Worm (Caenorhabditis elegans) whole organism, L2 larva: ENCODE data around the gene Y44A6D.7.
A peak's percentile ranks its signal among the peaks of the same experiment; 100 is the strongest.

Experiments
- C34F6.9 ChIP-seq: fragments of 150-350 bp; optimal IDR thresholded peaks from 2 replicates; lab custom pipeline; 2014; ENCODE audit warnings: missing biosample characterization, missing genetic modification characterization
- F13H6.1 ChIP-seq: sonication (generic microtip); optimal IDR thresholded peaks from 2 replicates; lab custom pipeline; 2016; ENCODE audit warnings: missing genetic modification characterization, missing compliant biosample characterization
- R02D3.7 ChIP-seq: fragments of 150-350 bp; optimal IDR thresholded peaks from 2 replicates; lab custom pipeline; 2014; ENCODE audit warnings: missing biosample characterization, missing genetic modification characterization
- Y55F3AM.14 ChIP-seq: fragments of 200-800 bp; sonication (Bioruptor generic); optimal IDR thresholded peaks from 2 replicates; lab custom pipeline; 2018; ENCODE audit warnings: mild to moderate bottlenecking, missing genetic modification characterization, missing compliant biosample characterization
- ZK546.5 ChIP-seq: sonication (generic microtip); optimal IDR thresholded peaks from 2 replicates; lab custom pipeline; 2017; ENCODE audit warnings: missing biosample characterization, missing genetic modification characterization
- alr-1 ChIP-seq: fragments of 150-350 bp; optimal IDR thresholded peaks from 2 replicates; lab custom pipeline; 2014; ENCODE audit warnings: missing biosample characterization, missing genetic modification characterization
- aly-2 ChIP-seq: fragments of 150-350 bp; optimal IDR thresholded peaks from 2 replicates; lab custom pipeline; 2014; ENCODE audit warnings: missing biosample characterization, missing genetic modification characterization
- ama-1 ChIP-seq: fragments of 150-350 bp; optimal IDR thresholded peaks from 2 replicates; lab custom pipeline; 2018; ENCODE audit warnings: inconsistent platforms
- blmp-1 ChIP-seq: sonication (generic microtip); optimal IDR thresholded peaks from 2 replicates; lab custom pipeline; 2017; ENCODE audit warnings: missing genetic modification characterization, mild to moderate bottlenecking, missing compliant biosample characterization, antibody characterized with exemption, moderate library complexity; ENCODE audit not compliant: insufficient read depth
- ceh-16 ChIP-seq: fragments of 150-350 bp; optimal IDR thresholded peaks from 2 replicates; lab custom pipeline; 2014; ENCODE audit warnings: missing biosample characterization, missing genetic modification characterization
- ceh-82 ChIP-seq: fragments of 150-350 bp; optimal IDR thresholded peaks from 2 replicates; lab custom pipeline; 2014; ENCODE audit warnings: missing biosample characterization, missing genetic modification characterization
- crh-2 ChIP-seq: sonication (generic microtip); optimal IDR thresholded peaks from 2 replicates; lab custom pipeline; 2017; ENCODE audit warnings: missing biosample characterization, missing genetic modification characterization
- dmd-4 ChIP-seq: sonication (generic microtip); optimal IDR thresholded peaks from 2 replicates; lab custom pipeline; 2017; ENCODE audit warnings: missing biosample characterization, missing genetic modification characterization
- egl-27 ChIP-seq: sonication (generic microtip); optimal IDR thresholded peaks from 3 replicates; lab custom pipeline; 2017; ENCODE audit warnings: missing biosample characterization, missing genetic modification reagents, missing genetic modification characterization
- elt-1 ChIP-seq: fragments of 150-350 bp; optimal IDR thresholded peaks from 2 replicates; lab custom pipeline; 2014; ENCODE audit warnings: missing biosample characterization, missing genetic modification characterization
- elt-3 ChIP-seq: sonication (generic microtip); optimal IDR thresholded peaks from 2 replicates; lab custom pipeline; 2017; ENCODE audit warnings: missing biosample characterization, missing genetic modification characterization
- fos-1 ChIP-seq: fragments of 150-350 bp; optimal IDR thresholded peaks from 2 replicates; lab custom pipeline; 2014; ENCODE audit warnings: missing biosample characterization, missing genetic modification characterization
- gmeb-1 ChIP-seq: fragments of 150-350 bp; optimal IDR thresholded peaks from 2 replicates; lab custom pipeline; 2014; ENCODE audit warnings: missing biosample characterization, missing genetic modification characterization
- lin-11 ChIP-seq: fragments of 150-350 bp; sonication (generic microtip); optimal IDR thresholded peaks from 2 replicates; lab custom pipeline; 2014; ENCODE audit warnings: missing biosample characterization, missing genetic modification characterization, inconsistent platforms, mixed read lengths
- lin-13 ChIP-seq: fragments of 150-350 bp; optimal IDR thresholded peaks from 2 replicates; lab custom pipeline; 2014; ENCODE audit warnings: missing biosample characterization, missing genetic modification reagents, missing genetic modification characterization
- lin-39 ChIP-seq: fragments of 150-350 bp; optimal IDR thresholded peaks from 2 replicates; lab custom pipeline; 2014; ENCODE audit warnings: missing biosample characterization, missing genetic modification reagents, missing genetic modification characterization
- lsy-2 ChIP-seq, 2 experiments: fragments of 150-350 bp in 1 of 2; sonication (generic microtip) in 1 of 2; optimal IDR thresholded peaks; 2 replicates each; lab custom pipeline; 2014 to 2017; ENCODE audit warnings: missing biosample characterization in 2 of 2, missing genetic modification characterization in 2 of 2
- mab-5 ChIP-seq: fragments of 150-350 bp; optimal IDR thresholded peaks from 2 replicates; lab custom pipeline; 2014; ENCODE audit warnings: missing biosample characterization, missing genetic modification characterization
- mbf-1 ChIP-seq: sonication (generic microtip); optimal IDR thresholded peaks from 2 replicates; lab custom pipeline; 2017; ENCODE audit warnings: missing biosample characterization, missing genetic modification characterization
- mdl-1 ChIP-seq, 2 experiments: fragments of 150-350 bp in 1 of 2; sonication (generic microtip) in 1 of 2; optimal IDR thresholded peaks; 2 replicates each; lab custom pipeline; 2017; ENCODE audit warnings: missing biosample characterization in 2 of 2, missing genetic modification characterization in 2 of 2
- nhr-11 ChIP-seq: fragments of 150-350 bp; optimal IDR thresholded peaks from 2 replicates; lab custom pipeline; 2014; ENCODE audit warnings: missing biosample characterization, missing genetic modification characterization
- nhr-12 ChIP-seq: fragments of 150-350 bp; optimal IDR thresholded peaks from 2 replicates; lab custom pipeline; 2014; ENCODE audit warnings: missing biosample characterization, missing genetic modification characterization
- nhr-129 ChIP-seq: fragments of 150-350 bp; optimal IDR thresholded peaks from 2 replicates; lab custom pipeline; 2014; ENCODE audit warnings: missing biosample characterization, missing genetic modification characterization
- nhr-21 ChIP-seq: fragments of 150-350 bp; optimal IDR thresholded peaks from 2 replicates; lab custom pipeline; 2014; ENCODE audit warnings: missing biosample characterization, missing genetic modification characterization
- nhr-23 ChIP-seq: fragments of 150-350 bp; optimal IDR thresholded peaks from 2 replicates; lab custom pipeline; 2014; ENCODE audit warnings: missing biosample characterization, missing genetic modification reagents, missing genetic modification characterization
- nhr-237 ChIP-seq: fragments of 150-350 bp; optimal IDR thresholded peaks from 2 replicates; lab custom pipeline; 2014; ENCODE audit warnings: missing biosample characterization, missing genetic modification characterization
- nhr-25 ChIP-seq: fragments of 150-350 bp; sonication (generic microtip); optimal IDR thresholded peaks from 3 replicates; lab custom pipeline; 2014; ENCODE audit warnings: missing biosample characterization, missing genetic modification characterization
- nhr-6 ChIP-seq: fragments of 150-350 bp; optimal IDR thresholded peaks from 2 replicates; lab custom pipeline; 2014; ENCODE audit warnings: missing biosample characterization, missing genetic modification characterization
- nhr-77 ChIP-seq: fragments of 150-350 bp; optimal IDR thresholded peaks from 2 replicates; lab custom pipeline; 2014; ENCODE audit warnings: missing biosample characterization, missing genetic modification characterization
- peb-1 ChIP-seq: fragments of 150-350 bp; optimal IDR thresholded peaks from 2 replicates; lab custom pipeline; 2014; ENCODE audit warnings: missing biosample characterization, missing genetic modification characterization
- sem-4 ChIP-seq: fragments of 150-350 bp; optimal IDR thresholded peaks from 2 replicates; lab custom pipeline; 2014; ENCODE audit warnings: missing biosample characterization, missing genetic modification reagents, missing genetic modification characterization
- skn-1 ChIP-seq: sonication (generic microtip); optimal IDR thresholded peaks from 2 replicates; lab custom pipeline; 2017; ENCODE audit warnings: missing biosample characterization, missing genetic modification characterization
- sma-3 ChIP-seq: sonication (generic microtip); optimal IDR thresholded peaks from 2 replicates; lab custom pipeline; 2016; ENCODE audit warnings: missing genetic modification reagents, missing genetic modification characterization, missing compliant biosample characterization
- sma-9 ChIP-seq, 2 experiments: fragments of 150-350 bp in 1 of 2; sonication (generic microtip) in 1 of 2; optimal IDR thresholded peaks; 2 replicates each; lab custom pipeline; 2014 to 2016; ENCODE audit warnings: missing genetic modification characterization in 2 of 2, mild to moderate bottlenecking in 1 of 2, missing biosample characterization in 1 of 2, missing compliant biosample characterization in 1 of 2, missing genetic modification reagents in 1 of 2, moderate library complexity in 1 of 2
- snpc-4 ChIP-seq: fragments of 150-350 bp; optimal IDR thresholded peaks from 2 replicates; lab custom pipeline; 2014; ENCODE audit warnings: missing biosample characterization, missing genetic modification characterization
- unc-39 ChIP-seq: fragments of 150-350 bp; optimal IDR thresholded peaks from 2 replicates; lab custom pipeline; 2014; ENCODE audit warnings: missing biosample characterization, missing genetic modification characterization
- unc-55 ChIP-seq: fragments of 150-350 bp; sonication (generic microtip); optimal IDR thresholded peaks from 3 replicates; lab custom pipeline; 2014; ENCODE audit warnings: missing biosample characterization, missing genetic modification reagents, missing genetic modification characterization
- unc-62 ChIP-seq: fragments of 150-350 bp; optimal IDR thresholded peaks from 2 replicates; lab custom pipeline; 2014; ENCODE audit warnings: missing biosample characterization, missing genetic modification reagents, missing genetic modification characterization
- zag-1 ChIP-seq: fragments of 150-350 bp; optimal IDR thresholded peaks from 2 replicates; lab custom pipeline; 2014; ENCODE audit warnings: missing biosample characterization, missing genetic modification characterization
- ztf-1 ChIP-seq: fragments of 200-800 bp; sonication (Bioruptor generic); conservative IDR thresholded peaks from 2 replicates; pipeline ENCODE4 v1.3.6; 2022; ENCODE audit warnings: missing genetic modification characterization, missing compliant biosample characterization
- ztf-11 ChIP-seq: sonication (generic microtip); optimal IDR thresholded peaks from 2 replicates; lab custom pipeline; 2017; ENCODE audit warnings: missing biosample characterization, missing genetic modification characterization
- ztf-4 ChIP-seq: fragments of 150-350 bp; optimal IDR thresholded peaks from 2 replicates; lab custom pipeline; 2014; ENCODE audit warnings: missing biosample characterization, missing genetic modification characterization

Gene Y44A6D.7

ce11 chrV:20776761-20777160 is 37.8 kb upstream of the Y44A6D.7 start:
- TF ChIP-seq ama-1 (peak; percentile 3), unc-55 (GFP tag; lab: Kevin White, UChicago) (peak; percentile 90), C34F6.9 (peak; percentile 78), ztf-4 (peak; percentile 80), ztf-1 (GFP tag; lab: Robert Waterston, UW) (no peak), nhr-6 (no peak), peb-1 (tag; lab: Kevin White, UChicago) (no peak), unc-39 (tag; lab: Kevin White, UChicago) (no peak), elt-3 (tag; lab: Kevin White, UChicago) (no peak), fos-1 (tag; lab: Kevin White, UChicago) (peak; percentile 17), nhr-21 (tag; lab: Kevin White, UChicago) (peak; percentile 13), egl-27 (tag; lab: Kevin White, UChicago) (peak; percentile 48), R02D3.7 (tag; lab: Kevin White, UChicago) (no peak), lin-11 (tag; lab: Kevin White, UChicago) (peak; percentile 74), nhr-12 (tag; lab: Kevin White, UChicago) (no peak), blmp-1 (tag; lab: Kevin White, UChicago) (no peak), zag-1 (peak; percentile 51), elt-1 (tag; lab: Kevin White, UChicago) (no peak), ZK546.5 (tag; lab: Kevin White, UChicago) (no peak), lin-39 (tag; lab: Kevin White, UChicago) (no peak), nhr-25 (no peak), mdl-1 (tag; optimal IDR thresholded peaks at IDR 0.05; lab: Kevin White, UChicago) (peak; percentile 60 to 68), sma-3 (GFP tag; lab: Kevin White, UChicago) (no peak), sem-4 (peak; percentile 40), nhr-23 (tag; lab: Kevin White, UChicago) (no peak), Y55F3AM.14 (GFP tag; lab: Kevin White, UChicago) (no peak), lsy-2 (tag; optimal IDR thresholded peaks at IDR 0.05; lab: Kevin White, UChicago) (peak in 1 of 2 experiments; percentile 72), crh-2 (peak; percentile 74), sma-9 (GFP tag; optimal IDR thresholded peaks at IDR 0.05; lab: Kevin White, UChicago) (peak; percentile 77), sma-9 (tag; optimal IDR thresholded peaks at IDR 0.05; lab: Kevin White, UChicago) (no peak), mbf-1 (tag; lab: Kevin White, UChicago) (no peak), F13H6.1 (tag; lab: Kevin White, UChicago) (peak; percentile 77), lin-13 (GFP tag; lab: Kevin White, UChicago) (peak; percentile 40), snpc-4 (tag; lab: Kevin White, UChicago) (peak; percentile 54), ceh-82 (tag; lab: Kevin White, UChicago) (no peak), skn-1 (no peak), nhr-129 (peak; percentile 88)

- TF ChIP-seq sma-9 (GFP tag; optimal IDR thresholded peaks at IDR 0.05; lab: Kevin White, UChicago) (peak; percentile 97), sma-9 (tag; optimal IDR thresholded peaks at IDR 0.05; lab: Kevin White, UChicago) (peak; percentile 68), unc-39 (tag; lab: Kevin White, UChicago) (no peak), aly-2 (no peak), nhr-21 (tag; lab: Kevin White, UChicago) (peak; percentile 95), unc-62 (peak; percentile 82), R02D3.7 (tag; lab: Kevin White, UChicago) (no peak), crh-2 (peak; percentile 98), egl-27 (tag; lab: Kevin White, UChicago) (peak; percentile 98), alr-1 (peak; percentile 5), nhr-77 (tag; lab: Kevin White, UChicago) (peak; percentile 60), elt-1 (tag; lab: Kevin White, UChicago) (no peak), ama-1 (peak; percentile 91), peb-1 (tag; lab: Kevin White, UChicago) (no peak), F13H6.1 (tag; lab: Kevin White, UChicago) (peak; percentile 99), ceh-16 (tag; lab: Kevin White, UChicago) (peak; percentile 66), nhr-129 (peak; percentile 97), sem-4 (peak; percentile 99), ZK546.5 (tag; lab: Kevin White, UChicago) (peak; percentile 7), fos-1 (tag; lab: Kevin White, UChicago) (peak; percentile 95), mdl-1 (tag; optimal IDR thresholded peaks at IDR 0.05; lab: Kevin White, UChicago) (peak; percentile 93 to 99), gmeb-1 (peak; percentile 85), lsy-2 (tag; optimal IDR thresholded peaks at IDR 0.05; lab: Kevin White, UChicago) (peak; percentile 83 to 96), nhr-23 (tag; lab: Kevin White, UChicago) (no peak), zag-1 (peak; percentile 96), snpc-4 (tag; lab: Kevin White, UChicago) (peak; percentile 67), mab-5 (peak; percentile 94), blmp-1 (tag; lab: Kevin White, UChicago) (peak; percentile 70), nhr-11 (no peak), nhr-25 (peak; percentile 94), lin-13 (GFP tag; lab: Kevin White, UChicago) (peak; percentile 92), nhr-6 (peak; percentile 97), ztf-11 (peak; percentile 31), nhr-237 (peak; percentile 3), dmd-4 (no peak), nhr-12 (tag; lab: Kevin White, UChicago) (no peak), sma-3 (GFP tag; lab: Kevin White, UChicago) (peak; percentile 96), ceh-82 (tag; lab: Kevin White, UChicago) (peak; percentile 46), unc-55 (GFP tag; lab: Kevin White, UChicago) (peak; percentile 96), C34F6.9 (peak; percentile 97), lin-39 (tag; lab: Kevin White, UChicago) (peak; percentile 78)
Measured at ce11 chrV:20778257-20778697, 36.2 kb upstream of the Y44A6D.7 start.
